Worm (Caenorhabditis elegans) whole organism, L4 larva: Measurements from ENCODE around the gene F59F5.4.

Source experiments
- D1046.2 ChIP-seq: fragments of 200-800 bp; sonication (Bioruptor generic); IDR thresholded peaks from 2 replicates; pipeline ENCODE4 v1.3.6; 2022; ENCODE audit warnings: missing genetic modification characterization, missing compliant biosample characterization
- F49E8.2 ChIP-seq: sonication (generic microtip); optimal IDR thresholded peaks from 2 replicates; lab custom pipeline; 2016; ENCODE audit warnings: missing compliant biosample characterization, mild to moderate bottlenecking, missing genetic modification characterization, borderline replicate concordance
- aha-1 ChIP-seq: fragments of 150-350 bp; peaks from one replicate; lab custom pipeline; 2014; ENCODE audit warnings: missing biosample characterization, missing genetic modification characterization
- ceh-82 ChIP-seq: sonication (generic microtip); optimal IDR thresholded peaks from 2 replicates; lab custom pipeline; 2017; ENCODE audit warnings: missing biosample characterization, missing genetic modification characterization
- ctbp-1 ChIP-seq: fragments of 200-800 bp; sonication (Bioruptor generic); IDR thresholded peaks from 2 replicates; pipeline ENCODE4 v1.3.6; 2022; ENCODE audit warnings: missing genetic modification reagents, missing genetic modification characterization, missing compliant biosample characterization
- daf-16 ChIP-seq, 3 experiments: sonication (generic microtip); optimal IDR thresholded peaks; 2 replicates each; lab custom pipeline; 2016 to 2017; ENCODE audit warnings: missing genetic modification characterization in 3 of 3, missing genetic modification reagents in 3 of 3, mild to moderate bottlenecking in 2 of 3, missing compliant biosample characterization in 2 of 3, missing biosample characterization in 1 of 3, moderate library complexity in 1 of 3
- dmd-6 ChIP-seq: fragments of 200-800 bp; sonication (Bioruptor generic); IDR thresholded peaks from 2 replicates; pipeline ENCODE4 v1.3.6; 2022; ENCODE audit warnings: missing genetic modification reagents, missing genetic modification characterization, missing compliant biosample characterization
- duxl-1 ChIP-seq: sonication (generic microtip); optimal IDR thresholded peaks from 2 replicates; lab custom pipeline; 2016; ENCODE audit warnings: mild to moderate bottlenecking, missing genetic modification characterization, moderate library complexity, missing compliant biosample characterization; ENCODE audit not compliant: poor library complexity
- dve-1 ChIP-seq: sonication (generic microtip); optimal IDR thresholded peaks from 2 replicates; lab custom pipeline; 2017; ENCODE audit warnings: antibody characterized with exemption, mild to moderate bottlenecking, missing genetic modification characterization, missing compliant biosample characterization; ENCODE audit not compliant: insufficient read depth
- hif-1 ChIP-seq, 2 experiments: sonication (generic microtip); optimal IDR thresholded peaks; 2 replicates each; lab custom pipeline; 2016 to 2017; ENCODE audit warnings: missing compliant biosample characterization in 2 of 2, missing genetic modification characterization in 2 of 2, missing genetic modification reagents in 2 of 2, missing genotype in 2 of 2, mild to moderate bottlenecking in 1 of 2
- hlh-11 ChIP-seq: fragments of 200-800 bp; sonication (Bioruptor generic); optimal IDR thresholded peaks from 2 replicates; lab custom pipeline; 2018; ENCODE audit warnings: mild to moderate bottlenecking, missing genetic modification characterization, missing compliant biosample characterization
- hlh-30 ChIP-seq: sonication (generic microtip); optimal IDR thresholded peaks from 2 replicates; lab custom pipeline; 2017; ENCODE audit warnings: antibody characterized with exemption, mild to moderate bottlenecking, missing genetic modification characterization, missing compliant biosample characterization; ENCODE audit not compliant: insufficient read depth
- hmg-1.1 ChIP-seq: fragments of 200-800 bp; sonication (Bioruptor generic); IDR thresholded peaks from 2 replicates; pipeline ENCODE4 v1.3.6; 2022; ENCODE audit warnings: missing genetic modification reagents, missing genetic modification characterization, missing compliant biosample characterization
- jun-1 ChIP-seq: fragments of 150-350 bp; optimal IDR thresholded peaks from 2 replicates; lab custom pipeline; 2014; ENCODE audit warnings: missing biosample characterization, missing genetic modification reagents, missing genetic modification characterization
- lim-7 ChIP-seq: fragments of 200-800 bp; sonication (Bioruptor generic); IDR thresholded peaks from 2 replicates; pipeline ENCODE4 v1.3.6; 2022; ENCODE audit warnings: missing genetic modification characterization, missing compliant biosample characterization
- lin-1 ChIP-seq: fragments of 200-800 bp; sonication (Bioruptor generic); IDR thresholded peaks from 2 replicates; pipeline ENCODE4 v1.3.6; 2022; ENCODE audit warnings: missing genetic modification reagents, missing genetic modification characterization, missing compliant biosample characterization
- lir-3 ChIP-seq: sonication (generic microtip); optimal IDR thresholded peaks from 2 replicates; lab custom pipeline; 2016; ENCODE audit warnings: mild to moderate bottlenecking, missing genetic modification characterization, missing compliant biosample characterization
- lsy-2 ChIP-seq, 2 experiments: fragments of 150-350 bp in 1 of 2; sonication (generic microtip) in 1 of 2; optimal IDR thresholded peaks; 2 replicates each; lab custom pipeline; 2014 to 2017; ENCODE audit warnings: missing biosample characterization in 2 of 2, missing genetic modification characterization in 2 of 2
- madf-5 ChIP-seq, 2 experiments: fragments of 200-800 bp; sonication (Bioruptor generic); IDR thresholded peaks; 2 replicates each; pipeline ENCODE4 v1.3.6; 2022; ENCODE audit warnings: missing compliant biosample characterization in 2 of 2, missing genetic modification characterization in 2 of 2
- mdl-1 ChIP-seq, 2 experiments: fragments of 150-350 bp in 1 of 2; sonication (generic microtip) in 1 of 2; optimal IDR thresholded peaks; 2 replicates each; lab custom pipeline; 2014 to 2017; ENCODE audit warnings: missing biosample characterization in 2 of 2, missing genetic modification characterization in 2 of 2
- nhr-102 ChIP-seq: sonication (generic microtip); optimal IDR thresholded peaks from 2 replicates; lab custom pipeline; 2016; ENCODE audit warnings: mild to moderate bottlenecking, missing genetic modification characterization, moderate library complexity, missing compliant biosample characterization
- nhr-11 ChIP-seq: fragments of 150-350 bp; optimal IDR thresholded peaks from 2 replicates; lab custom pipeline; 2014; ENCODE audit warnings: missing biosample characterization, missing genetic modification characterization
- nhr-25 ChIP-seq: sonication (generic microtip); optimal IDR thresholded peaks from 2 replicates; lab custom pipeline; 2017; ENCODE audit warnings: missing genetic modification characterization, mild to moderate bottlenecking, missing compliant biosample characterization, antibody characterized with exemption, moderate library complexity, borderline replicate concordance; ENCODE audit not compliant: insufficient read depth
- nhr-41 ChIP-seq: fragments of 200-800 bp; sonication (Bioruptor generic); IDR thresholded peaks from 2 replicates; pipeline ENCODE4 v1.3.6; 2022; ENCODE audit warnings: missing genetic modification reagents, missing genetic modification characterization, missing compliant biosample characterization
- nhr-76 ChIP-seq: fragments of 150-350 bp; optimal IDR thresholded peaks from 2 replicates; lab custom pipeline; 2014; ENCODE audit warnings: missing biosample characterization, missing genetic modification characterization
- nhr-77 ChIP-seq: fragments of 150-350 bp; optimal IDR thresholded peaks from 2 replicates; lab custom pipeline; 2014; ENCODE audit warnings: missing biosample characterization, missing genetic modification characterization
- pha-4 ChIP-seq, 2 experiments: fragments of 150-350 bp in 1 of 2; fragments of 200-800 bp in 1 of 2; sonication (Bioruptor generic) in 1 of 2; IDR thresholded peaks in 1 of 2; optimal IDR thresholded peaks in 1 of 2; 2 replicates each; pipeline versions ENCODE4 v1.3.6 to Lab custom; 2014 to 2022; ENCODE audit warnings: missing genetic modification characterization in 2 of 2, missing genetic modification reagents in 2 of 2, missing biosample characterization in 1 of 2, missing compliant biosample characterization in 1 of 2
- pqm-1 ChIP-seq: sonication (generic microtip); optimal IDR thresholded peaks from 2 replicates; lab custom pipeline; 2017; ENCODE audit warnings: missing biosample characterization, missing genetic modification characterization
- saeg-2 ChIP-seq: fragments of 200-800 bp; sonication (Bioruptor generic); IDR thresholded peaks from 2 replicates; pipeline ENCODE4 v1.3.6; 2022; ENCODE audit warnings: missing genetic modification reagents, missing genetic modification characterization, missing compliant biosample characterization
- sdz-12 ChIP-seq: fragments of 200-800 bp; sonication (Bioruptor generic); optimal IDR thresholded peaks from 2 replicates; lab custom pipeline; 2018; ENCODE audit warnings: mild to moderate bottlenecking, missing genetic modification characterization, missing compliant biosample characterization
- skn-1 ChIP-seq: fragments of 150-350 bp; optimal IDR thresholded peaks from 2 replicates; lab custom pipeline; 2014; ENCODE audit warnings: missing biosample characterization, missing genetic modification characterization
- spr-3 ChIP-seq: fragments of 200-800 bp; sonication (Bioruptor generic); optimal IDR thresholded peaks from 2 replicates; lab custom pipeline; 2018; ENCODE audit warnings: mild to moderate bottlenecking, missing genetic modification characterization, missing compliant biosample characterization
- unc-62 ChIP-seq, 3 experiments: fragments of 150-350 bp in 1 of 3; sonication (generic microtip); optimal IDR thresholded peaks in 2 of 3; peaks in 1 of 3; 1 replicate in 1 of 3; 2 replicates in 2 of 3; lab custom pipeline; 2014 to 2017; ENCODE audit warnings: missing biosample characterization in 3 of 3, missing genetic modification characterization in 3 of 3, missing genetic modification reagents in 3 of 3, missing genotype in 1 of 3
- zag-1 ChIP-seq: fragments of 150-350 bp; optimal IDR thresholded peaks from 2 replicates; lab custom pipeline; 2014; ENCODE audit warnings: missing biosample characterization, missing genetic modification characterization
- ztf-11 ChIP-seq: fragments of 150-350 bp; optimal IDR thresholded peaks from 2 replicates; lab custom pipeline; 2014; ENCODE audit warnings: missing biosample characterization, missing genetic modification characterization

Gene F59F5.4

ce11 chrX:10533447-10533846 is 9.4 kb upstream of the F59F5.4 start, which contains the start of gene glo-3 (continued):
- TF ChIP-seq lim-7 (GFP tag; lab: Robert Waterston, UW) (no peak), daf-16 (GFP tag; optimal IDR thresholded peaks at IDR 0.05; lab: Kevin White, UChicago) (no peak), daf-16 (tag; optimal IDR thresholded peaks at IDR 0.05; lab: Kevin White, UChicago) (peak; percentile 21), lin-1 (GFP tag; lab: Robert Waterston, UW) (no peak), lsy-2 (tag; optimal IDR thresholded peaks at IDR 0.05; lab: Kevin White, UChicago) (no peak), nhr-25 (no peak), ctbp-1 (GFP tag; lab: Robert Waterston, UW) (no peak), skn-1 (no peak), nhr-102 (tag; lab: Kevin White, UChicago) (no peak)

ce11 chrX:10534625-10535244 is 8.1 kb upstream of the F59F5.4 start:
- no peak for TF ChIP-seq aha-1
- TF ChIP-seq zag-1 (tag; lab: Kevin White, UChicago), result no peak
- peak; percentile 37 for TF ChIP-seq hlh-11 (tag; lab: Kevin White, UChicago)
- no peak for TF ChIP-seq nhr-41 (GFP tag; lab: Robert Waterston, UW)
- no peak for TF ChIP-seq lim-7 (GFP tag; lab: Robert Waterston, UW)
- TF ChIP-seq hif-1 (tag; optimal IDR thresholded peaks at IDR 0.05; lab: Kevin White, UChicago), result peak in 1 of 2 experiments; percentile 28
- no peak for TF ChIP-seq saeg-2 (GFP tag; lab: Robert Waterston, UW)
- peak; percentile 50 for TF ChIP-seq dve-1 (tag; lab: Kevin White, UChicago)
- TF ChIP-seq hlh-30 (tag; lab: Kevin White, UChicago), result peak; percentile 18
- TF ChIP-seq daf-16 (GFP tag; optimal IDR thresholded peaks at IDR 0.05; lab: Kevin White, UChicago), result no peak
- peak; percentile 46 for TF ChIP-seq daf-16 (tag; optimal IDR thresholded peaks at IDR 0.05; lab: Kevin White, UChicago)
- no peak for TF ChIP-seq ztf-11 (tag; lab: Kevin White, UChicago)
- TF ChIP-seq pha-4 (GFP tag; IDR thresholded peaks at IDR 0.05; lab: Robert Waterston, UW), result no peak
- no peak for TF ChIP-seq pha-4 (tag; optimal IDR thresholded peaks at IDR 0.05; lab: Kevin White, UChicago)
- no peak for TF ChIP-seq jun-1 (tag; lab: Kevin White, UChicago)
- TF ChIP-seq D1046.2 (GFP tag; lab: Robert Waterston, UW), result no peak
- no peak for TF ChIP-seq nhr-77 (tag; lab: Kevin White, UChicago)
- no peak for TF ChIP-seq hmg-1.1
- no peak for TF ChIP-seq lin-1 (GFP tag; lab: Robert Waterston, UW)
- TF ChIP-seq nhr-11 (tag; lab: Kevin White, UChicago), result no peak
- no peak for TF ChIP-seq pqm-1 (tag; lab: Kevin White, UChicago)
- no peak for TF ChIP-seq ceh-82 (tag; lab: Kevin White, UChicago)
- no peak for TF ChIP-seq madf-5 (GFP tag; IDR thresholded peaks at IDR 0.05; lab: Robert Waterston, UW)
- TF ChIP-seq lir-3 (tag; lab: Kevin White, UChicago), result no peak
- TF ChIP-seq spr-3 (GFP tag; lab: Kevin White, UChicago), result no peak
- no peak for TF ChIP-seq sdz-12 (GFP tag; lab: Kevin White, UChicago)
- TF ChIP-seq F49E8.2, result no peak
- no peak for TF ChIP-seq duxl-1 (tag; lab: Kevin White, UChicago)
- peak; percentile 31; the same call in 1 of the 2 replicates for TF ChIP-seq dmd-6
- TF ChIP-seq mdl-1 (tag; optimal IDR thresholded peaks at IDR 0.05; lab: Kevin White, UChicago), result no peak
- TF ChIP-seq nhr-76 (tag; lab: Kevin White, UChicago), result no peak
- peak in 1 of 2 experiments; percentile 73 for TF ChIP-seq unc-62 (GFP tag; optimal IDR thresholded peaks at IDR 0.05 in 1 of 2; lab: Kevin White, UChicago)
- TF ChIP-seq unc-62 (tag; optimal IDR thresholded peaks at IDR 0.05; lab: Kevin White, UChicago), result no peak
